Fruit fly (Drosophila melanogaster) whole organism, embryonic: ENCODE measurements around the gene sesB.
A peak's percentile ranks its signal among the peaks of the same experiment; 100 is the strongest.

Source experiments
- ATbp ChIP-seq: fragments of 200-800 bp; sonication (Bioruptor generic); optimal IDR thresholded peaks from 2 replicates; lab custom pipeline; 2017; ENCODE audit warnings: missing biosample characterization, mild to moderate bottlenecking, missing genetic modification characterization, missing genetic modification reagents
- Asciz ChIP-seq: fragments of 200-800 bp; sonication (Bioruptor generic); optimal IDR thresholded peaks from 2 replicates; lab custom pipeline; 2017; ENCODE audit warnings: missing biosample characterization, mild to moderate bottlenecking, missing genetic modification characterization, missing genetic modification reagents
- Bgb ChIP-seq: fragments of 200-800 bp; sonication (Bioruptor generic); IDR thresholded peaks from 2 replicates; pipeline ENCODE4 v1.3.6; 2022; ENCODE audit warnings: missing biosample characterization, missing genetic modification characterization; ENCODE audit not compliant: partially characterized antibody
- CG10366 ChIP-seq: fragments of 200-800 bp; sonication (Bioruptor generic); IDR thresholded peaks from 2 replicates; pipeline ENCODE4 v1.3.6; 2022; ENCODE audit warnings: missing biosample characterization, missing genetic modification characterization
- CG10959 ChIP-seq: fragments of 200-800 bp; sonication (Bioruptor generic); IDR thresholded peaks from 2 replicates; pipeline ENCODE4 v1.3.6; 2022; ENCODE audit warnings: missing biosample characterization, missing genetic modification characterization
- CG11696 ChIP-seq: fragments of 200-800 bp; sonication (Bioruptor generic); IDR thresholded peaks from 2 replicates; pipeline ENCODE4 v1.3.6; 2022; ENCODE audit warnings: missing biosample characterization, missing genetic modification characterization
- CG1602 ChIP-seq: fragments of 200-800 bp; sonication (Bioruptor generic); optimal IDR thresholded peaks from 3 replicates; lab custom pipeline; 2016; ENCODE audit warnings: missing biosample characterization, missing genetic modification characterization
- CG16863 ChIP-seq: fragments of 200-800 bp; sonication (Bioruptor generic); optimal IDR thresholded peaks from 3 replicates; lab custom pipeline; 2016; ENCODE audit warnings: missing biosample characterization, missing genetic modification characterization
- CG17912 ChIP-seq: fragments of 200-800 bp; sonication (Bioruptor generic); optimal IDR thresholded peaks from 2 replicates; lab custom pipeline; 2018; ENCODE audit warnings: missing biosample characterization, mild to moderate bottlenecking, missing genetic modification characterization
- CG18764 ChIP-seq: fragments of 200-800 bp; sonication (Bioruptor generic); optimal IDR thresholded peaks from 3 replicates; lab custom pipeline; 2016; ENCODE audit warnings: missing biosample characterization, missing genetic modification characterization
- CG2120 ChIP-seq: fragments of 200-800 bp; sonication (Bioruptor generic); optimal IDR thresholded peaks from 3 replicates; lab custom pipeline; 2016; ENCODE audit warnings: missing biosample characterization, missing genetic modification characterization
- CG32772 ChIP-seq: fragments of 200-800 bp; sonication (Bioruptor generic); IDR thresholded peaks from 2 replicates; pipeline ENCODE4 v1.3.6; 2022; ENCODE audit warnings: missing biosample characterization, missing genetic modification characterization
- CG3281 ChIP-seq: fragments of 200-800 bp; sonication (Bioruptor generic); optimal IDR thresholded peaks from 3 replicates; lab custom pipeline; 2017; ENCODE audit warnings: missing biosample characterization, mild to moderate bottlenecking, missing genetic modification characterization
- CG34422 ChIP-seq: fragments of 200-800 bp; sonication (Bioruptor generic); IDR thresholded peaks from 3 replicates; pipeline ENCODE4 v1.3.6; 2022; ENCODE audit warnings: missing biosample characterization, missing genetic modification characterization
- CG4282 ChIP-seq: fragments of 200-800 bp; sonication (Bioruptor generic); optimal IDR thresholded peaks from 2 replicates; lab custom pipeline; 2016; ENCODE audit warnings: missing biosample characterization, missing genetic modification characterization
- CG6272 ChIP-seq: fragments of 200-800 bp; sonication (Bioruptor generic); IDR thresholded peaks from 2 replicates; pipeline ENCODE4 v1.3.6; 2022; ENCODE audit warnings: missing biosample characterization, missing genetic modification characterization
- CG6791 ChIP-seq: fragments of 200-800 bp; sonication (Bioruptor generic); IDR thresholded peaks from 3 replicates; pipeline ENCODE4 v1.3.6; 2022; ENCODE audit warnings: missing biosample characterization, missing genetic modification characterization; ENCODE audit not compliant: partially characterized antibody
- CG7271 ChIP-seq: fragments of 200-800 bp; sonication (Bioruptor generic); optimal IDR thresholded peaks from 2 replicates; lab custom pipeline; 2018; ENCODE audit warnings: missing biosample characterization, mild to moderate bottlenecking, missing genetic modification characterization, moderate library complexity
- CG8290 ChIP-seq, 3 experiments: fragments of 200-800 bp; sonication (Bioruptor generic); optimal IDR thresholded peaks; 2 replicates each; lab custom pipeline; 2016 to 2019; ENCODE audit warnings: missing biosample characterization in 3 of 3, missing genetic modification characterization in 3 of 3, mild to moderate bottlenecking in 2 of 3, moderate library complexity in 1 of 3
- CG8924 ChIP-seq: fragments of 200-800 bp; optimal IDR thresholded peaks from 3 replicates; lab custom pipeline; 2019; ENCODE audit warnings: missing biosample characterization, mild to moderate bottlenecking, missing genetic modification characterization, moderate library complexity
- CG9797 ChIP-seq: fragments of 200-800 bp; sonication (Bioruptor generic); optimal IDR thresholded peaks from 3 replicates; lab custom pipeline; 2018; ENCODE audit warnings: missing biosample characterization, mild to moderate bottlenecking, missing genetic modification characterization
- D19A ChIP-seq: fragments of 200-800 bp; optimal IDR thresholded peaks from 3 replicates; lab custom pipeline; 2019; ENCODE audit warnings: missing biosample characterization, mild to moderate bottlenecking, missing genetic modification characterization, moderate library complexity
- Dip3 ChIP-seq: fragments of 200-800 bp; sonication (Bioruptor generic); optimal IDR thresholded peaks from 3 replicates; lab custom pipeline; 2016; ENCODE audit warnings: missing biosample characterization, missing genetic modification characterization
- Doc3 ChIP-seq: fragments of 200-800 bp; sonication (Bioruptor generic); IDR thresholded peaks from 3 replicates; pipeline ENCODE4 v1.3.6; 2022; ENCODE audit warnings: missing biosample characterization, missing genetic modification characterization; ENCODE audit not compliant: partially characterized antibody
- Fer1 ChIP-seq: fragments of 200-800 bp; sonication (Bioruptor generic); optimal IDR thresholded peaks from 2 replicates; lab custom pipeline; 2017; ENCODE audit warnings: missing biosample characterization, mild to moderate bottlenecking, missing genetic modification characterization
- Fer2 ChIP-seq: fragments of 200-800 bp; sonication (Bioruptor generic); optimal IDR thresholded peaks from 2 replicates; lab custom pipeline; 2018; ENCODE audit warnings: missing biosample characterization, mild to moderate bottlenecking, missing genetic modification characterization, moderate library complexity
- Hr51 ChIP-seq, 2 experiments: fragments of 200-800 bp; sonication (Bioruptor generic); optimal IDR thresholded peaks; 2 replicates in 1 of 2; 3 replicates in 1 of 2; lab custom pipeline; 2016 to 2018; ENCODE audit warnings: missing biosample characterization in 2 of 2, missing genetic modification characterization in 2 of 2, mild to moderate bottlenecking in 1 of 2, moderate library complexity in 1 of 2
- MTF-1 ChIP-seq: fragments of 200-800 bp; sonication (Bioruptor generic); optimal IDR thresholded peaks from 2 replicates; lab custom pipeline; 2018; ENCODE audit warnings: missing biosample characterization, mild to moderate bottlenecking, missing genetic modification characterization, borderline replicate concordance
- NFAT ChIP-seq: fragments of 200-800 bp; sonication (Bioruptor generic); IDR thresholded peaks from 2 replicates; pipeline ENCODE4 v1.3.6; 2022; ENCODE audit warnings: missing biosample characterization, missing genetic modification characterization
- Oli ChIP-seq: fragments of 200-800 bp; sonication (Bioruptor generic); optimal IDR thresholded peaks from 2 replicates; lab custom pipeline; 2018; ENCODE audit warnings: missing biosample characterization, mild to moderate bottlenecking, missing genetic modification characterization, moderate library complexity
- Scr ChIP-seq: fragments of 200-800 bp; sonication (Bioruptor generic); IDR thresholded peaks from 2 replicates; pipeline ENCODE4 v1.3.6; 2022; ENCODE audit warnings: missing biosample characterization, missing genetic modification characterization; ENCODE audit not compliant: partially characterized antibody
- TFAM ChIP-seq: fragments of 200-800 bp; sonication (Bioruptor generic); optimal IDR thresholded peaks from 2 replicates; lab custom pipeline; 2017; ENCODE audit warnings: missing biosample characterization, missing genetic modification characterization, inconsistent platforms
- Trl ChIP-seq, 3 experiments: fragments of >200 bp in 2 of 3; fragments of 200-800 bp in 1 of 3; sonication (Bioruptor generic) in 1 of 3; optimal IDR thresholded peaks; 2 replicates in 1 of 3; 3 replicates in 2 of 3; lab custom pipeline; 2016 to 2017; ENCODE audit warnings: missing biosample characterization in 1 of 3, missing genetic modification characterization in 1 of 3
- ac ChIP-seq: fragments of 200-800 bp; sonication (Bioruptor generic); optimal IDR thresholded peaks from 3 replicates; lab custom pipeline; 2017; ENCODE audit warnings: missing biosample characterization, mild to moderate bottlenecking, missing genetic modification characterization
- dati ChIP-seq: fragments of 200-800 bp; sonication (Bioruptor generic); IDR thresholded peaks from 2 replicates; pipeline ENCODE4 v1.3.6; 2022; ENCODE audit warnings: missing biosample characterization, missing genetic modification characterization
- dpn ChIP-seq, 2 experiments: fragments of 200-800 bp; sonication (Bioruptor generic); optimal IDR thresholded peaks; 3 replicates each; lab custom pipeline; 2016; ENCODE audit warnings: missing biosample characterization in 2 of 2, missing genetic modification characterization in 2 of 2
- gem ChIP-seq: fragments of 200-800 bp; sonication (Bioruptor generic); optimal IDR thresholded peaks from 2 replicates; lab custom pipeline; 2019; ENCODE audit warnings: missing biosample characterization, mild to moderate bottlenecking, missing genetic modification characterization, moderate library complexity
- hkb ChIP-seq, 2 experiments: fragments of 200-800 bp in 1 of 2; fragments of >200 bp in 1 of 2; sonication (Bioruptor generic) in 1 of 2; IDR thresholded peaks in 1 of 2; optimal IDR thresholded peaks in 1 of 2; 2 replicates each; pipeline versions ENCODE4 v1.3.6 to Lab custom; 2017 to 2022; ENCODE audit warnings: missing biosample characterization in 1 of 2, missing genetic modification characterization in 1 of 2
- ind ChIP-seq: fragments of 200-800 bp; sonication (Bioruptor generic); optimal IDR thresholded peaks from 3 replicates; lab custom pipeline; 2016; ENCODE audit warnings: missing biosample characterization, missing genetic modification characterization
- pnt ChIP-seq: fragments of 200-800 bp; sonication (Bioruptor generic); optimal IDR thresholded peaks from 3 replicates; lab custom pipeline; 2016; ENCODE audit warnings: missing biosample characterization, missing genetic modification characterization
- ro ChIP-seq: fragments of 200-800 bp; sonication (Bioruptor generic); IDR thresholded peaks from 2 replicates; pipeline ENCODE4 v1.3.6; 2022; ENCODE audit warnings: missing biosample characterization, missing genetic modification characterization
- seq ChIP-seq: fragments of 200-800 bp; sonication (Bioruptor generic); IDR thresholded peaks from 2 replicates; pipeline ENCODE4 v1.3.6; 2022; ENCODE audit warnings: missing biosample characterization, missing genetic modification characterization
- sqz ChIP-seq: fragments of 200-800 bp; sonication (Bioruptor generic); optimal IDR thresholded peaks from 3 replicates; lab custom pipeline; 2018; ENCODE audit warnings: missing biosample characterization, mild to moderate bottlenecking, missing genetic modification characterization
- tin ChIP-seq: fragments of 200-800 bp; sonication (Bioruptor generic); optimal IDR thresholded peaks from 3 replicates; lab custom pipeline; 2016; ENCODE audit warnings: missing biosample characterization, missing genetic modification characterization

The sesB gene

DNA sequence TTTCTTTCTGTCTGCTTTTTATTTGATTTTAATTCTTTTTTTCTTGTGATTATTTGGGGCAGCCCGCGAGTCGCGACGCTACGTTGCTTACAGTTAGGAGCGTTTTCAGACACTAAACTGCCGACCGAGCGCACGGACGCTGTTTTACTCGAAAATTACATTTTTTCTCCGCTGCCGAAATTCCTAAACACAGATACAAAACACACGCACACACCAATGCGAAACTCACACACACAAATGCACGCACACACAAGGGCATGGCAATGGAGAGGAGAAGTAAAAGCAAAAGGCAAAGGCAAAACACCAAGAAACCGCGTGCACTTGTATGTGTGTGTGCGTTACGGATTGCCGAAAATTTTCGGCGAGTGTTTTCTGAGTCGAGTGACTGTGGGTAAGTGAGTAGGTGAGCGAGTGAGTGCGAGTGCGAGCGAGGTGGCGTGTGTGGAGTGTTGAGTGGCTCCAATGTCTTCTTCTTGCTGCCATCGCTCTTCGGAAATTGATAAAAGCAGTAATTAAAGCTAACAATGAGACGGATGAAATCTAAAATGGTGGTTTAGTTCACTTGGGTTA, 28.8 kb upstream of the sesB start (continued):
- no peak for TF ChIP-seq CG10959 (GFP tag; lab: Robert Waterston, UW)
- TF ChIP-seq tin (GFP tag; lab: Kevin White, UChicago), result no peak
- TF ChIP-seq sqz (GFP tag; lab: Kevin White, UChicago), result peak; percentile 27
- peak; percentile 45 to 73 for TF ChIP-seq Trl (optimal IDR thresholded peaks at IDR 0.05; lab: Kevin White, UChicago)
- TF ChIP-seq Trl (GFP tag; optimal IDR thresholded peaks at IDR 0.05; lab: Kevin White, UChicago), result peak; percentile 24
- TF ChIP-seq CG10366 (GFP tag; lab: Robert Waterston, UW), result no peak
- TF ChIP-seq dati (GFP tag; lab: Robert Waterston, UW), result no peak
- TF ChIP-seq CG4282 (GFP tag; lab: Kevin White, UChicago), result no peak
- no peak for TF ChIP-seq MTF-1 (GFP tag; lab: Kevin White, UChicago)
- no peak for TF ChIP-seq ro
- no peak for TF ChIP-seq gem (tag; lab: Kevin White, UChicago)
- TF ChIP-seq D19A (tag; lab: Kevin White, UChicago), result no peak
- TF ChIP-seq CG32772 (GFP tag; lab: Robert Waterston, UW), result 0 out of 2 replicates have a peak, but pooled peaks have one; percentile 22
- TF ChIP-seq CG1602 (GFP tag; lab: Kevin White, UChicago), result no peak
- no peak for TF ChIP-seq CG6791 (GFP tag; lab: Robert Waterston, UW)
- no peak for TF ChIP-seq Dip3 (GFP tag; lab: Kevin White, UChicago)
- peak; percentile 6 for TF ChIP-seq Asciz (GFP tag; lab: Kevin White, UChicago)
- TF ChIP-seq CG16863 (GFP tag; lab: Kevin White, UChicago), result no peak
- peak; percentile 75; the same call in 1 of the 2 replicates for TF ChIP-seq Bgb (GFP tag; lab: Robert Waterston, UW)
- no peak for TF ChIP-seq Fer2 (tag; lab: Kevin White, UChicago)
- TF ChIP-seq CG6272 (GFP tag; lab: Robert Waterston, UW), result no peak
- TF ChIP-seq TFAM (GFP tag; lab: Kevin White, UChicago), result no peak
- TF ChIP-seq pnt (GFP tag; lab: Kevin White, UChicago), result no peak
- no peak for TF ChIP-seq Oli (tag; lab: Kevin White, UChicago)
- TF ChIP-seq CG8924 (tag; lab: Kevin White, UChicago), result no peak
- peak; percentile 47 for TF ChIP-seq ATbp (GFP tag; lab: Kevin White, UChicago)
- TF ChIP-seq CG17912 (GFP tag; lab: Kevin White, UChicago), result no peak
- no peak for TF ChIP-seq CG34422 (GFP tag; lab: Robert Waterston, UW)
- no peak for TF ChIP-seq ind (GFP tag; lab: Kevin White, UChicago)
- TF ChIP-seq CG7271 (tag; lab: Kevin White, UChicago), result no peak
- peak; percentile 28; the same call in 1 of the 2 replicates for TF ChIP-seq Scr (GFP tag; lab: Robert Waterston, UW)
- peak in 1 of 2 experiments; percentile 49 for TF ChIP-seq Hr51 (GFP tag; optimal IDR thresholded peaks at IDR 0.05; lab: Kevin White, UChicago)
- TF ChIP-seq hkb (optimal IDR thresholded peaks at IDR 0.05; lab: Kevin White, UChicago), result no peak
- TF ChIP-seq hkb (GFP tag; IDR thresholded peaks at IDR 0.05; lab: Robert Waterston, UW), result 0 out of 2 replicates have a peak, but pooled peaks have one; percentile 22
- no peak for TF ChIP-seq CG18764 (GFP tag; lab: Kevin White, UChicago)
- TF ChIP-seq CG8290 (GFP tag; optimal IDR thresholded peaks at IDR 0.05; lab: Kevin White, UChicago), result no peak
- TF ChIP-seq CG8290 (tag; optimal IDR thresholded peaks at IDR 0.05; lab: Kevin White, UChicago), result peak in 1 of 2 experiments; percentile 35
- no peak for TF ChIP-seq Fer1 (GFP tag; lab: Kevin White, UChicago)
- no peak for TF ChIP-seq dpn (GFP tag; optimal IDR thresholded peaks at IDR 0.05; lab: Kevin White, UChicago)
- no peak for TF ChIP-seq CG11696 (GFP tag; lab: Robert Waterston, UW)
- no peak for TF ChIP-seq CG9797
- TF ChIP-seq ac, result no peak
- no peak for TF ChIP-seq CG3281 (GFP tag; lab: Kevin White, UChicago)
- no peak for TF ChIP-seq Doc3
- no peak for TF ChIP-seq CG2120
- no peak for TF ChIP-seq NFAT (GFP tag; lab: Robert Waterston, UW)
- peak; percentile 25; the same call in 1 of the 2 replicates for TF ChIP-seq seq (GFP tag; lab: Robert Waterston, UW)
